Fruit fly (Drosophila melanogaster): ENCODE results near the gene CG32052.

The CG32052 gene

dm6 chr3L:9854583-9855519, 68.0 kb downstream of the CG32052 start, which contains the start of gene RasGAP1:
Gene RasGAP1 (minus strand): TSS chr3L:9855285.
- TF ChIP-seq CG7101 (tag; optimal IDR thresholded peaks at IDR 0.05) (no peak), cic (GFP tag; optimal IDR thresholded peaks at IDR 0.05) (peak; percentile 46), pad (GFP tag; optimal IDR thresholded peaks at IDR 0.05) (peak; percentile 39), cnc (optimal IDR thresholded peaks at IDR 0.05) (no peak), bab1 (GFP tag; optimal IDR thresholded peaks at IDR 0.05) (peak; percentile 43), CG11617 (GFP tag; optimal IDR thresholded peaks at IDR 0.05) (peak; percentile 19), toe (GFP tag; optimal IDR thresholded peaks at IDR 0.05) (no peak), tj (GFP tag; optimal IDR thresholded peaks at IDR 0.05) (peak; percentile 5), Clk (GFP tag; optimal IDR thresholded peaks at IDR 0.05) (no peak), CG33017 (tag; optimal IDR thresholded peaks at IDR 0.05) (peak; percentile 27), ovo (GFP tag; optimal IDR thresholded peaks at IDR 0.05) (no peak), Crg-1 (GFP tag; optimal IDR thresholded peaks at IDR 0.05) (peak; percentile 3), CG5204 (GFP tag; optimal IDR thresholded peaks at IDR 0.05) (no peak), CG14711 (tag; optimal IDR thresholded peaks at IDR 0.05) (no peak), Hr96 (GFP tag; optimal IDR thresholded peaks at IDR 0.05) (no peak), Mnt (GFP tag; optimal IDR thresholded peaks at IDR 0.05) (peak; percentile 36), kay (GFP tag; ENCODE audit: borderline replicate concordance) (peak; percentile 80), CG1620 (GFP tag; optimal IDR thresholded peaks at IDR 0.05) (no peak), CG12768 (GFP tag; optimal IDR thresholded peaks at IDR 0.05) (no peak), CG7045 (GFP tag; optimal IDR thresholded peaks at IDR 0.05) (no peak)

DNA sequence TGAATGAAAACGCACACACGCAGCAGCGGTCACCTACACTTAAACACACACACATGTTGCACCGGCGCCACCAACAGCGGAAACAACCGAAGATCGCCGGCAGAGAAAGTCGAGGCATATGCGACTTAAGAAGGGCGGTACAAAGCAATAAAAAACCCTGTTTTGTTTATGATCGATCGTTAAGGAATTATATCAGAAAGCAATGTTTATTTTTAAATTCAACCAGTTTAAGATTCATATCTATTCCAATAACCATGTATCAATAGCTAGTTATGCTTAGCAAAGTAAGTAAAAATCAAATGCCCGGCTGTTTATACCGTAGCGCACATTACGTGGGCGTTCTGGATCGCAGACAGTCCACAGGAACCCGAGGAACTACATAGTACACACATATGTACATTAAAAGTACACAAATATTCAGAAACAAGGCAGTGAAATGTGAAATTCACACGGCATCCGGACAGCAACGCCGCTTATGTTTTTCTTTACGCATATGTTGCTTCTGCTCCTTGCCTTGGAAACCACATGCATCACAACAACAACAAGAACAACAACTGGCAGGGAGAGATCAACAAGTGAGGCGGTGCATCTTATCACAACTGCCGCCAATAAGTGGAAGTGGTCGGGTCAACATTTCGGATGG, 69.1 kb downstream of the CG32052 start:
- no peak for TF ChIP-seq cnc (optimal IDR thresholded peaks at IDR 0.05)
- no peak for TF ChIP-seq kay (GFP tag; ENCODE audit: borderline replicate concordance)
- peak; percentile 40 for TF ChIP-seq CG11617 (GFP tag; optimal IDR thresholded peaks at IDR 0.05)
- peak; percentile 26 for TF ChIP-seq toe (GFP tag; optimal IDR thresholded peaks at IDR 0.05)
- TF ChIP-seq bab1 (GFP tag; optimal IDR thresholded peaks at IDR 0.05) = peak; percentile 84
- peak; percentile 30 for TF ChIP-seq cic (GFP tag; optimal IDR thresholded peaks at IDR 0.05)
- TF ChIP-seq CG14711 (tag; optimal IDR thresholded peaks at IDR 0.05) = peak; percentile 69
- peak; percentile 60 for TF ChIP-seq CG12768 (GFP tag; optimal IDR thresholded peaks at IDR 0.05)
- peak; percentile 26 for TF ChIP-seq Mnt (GFP tag; optimal IDR thresholded peaks at IDR 0.05)
- no peak for TF ChIP-seq ovo (GFP tag; optimal IDR thresholded peaks at IDR 0.05)
- peak; percentile 82 for TF ChIP-seq CG7101 (tag; optimal IDR thresholded peaks at IDR 0.05)
- peak; percentile 66 for TF ChIP-seq CG7045 (GFP tag; optimal IDR thresholded peaks at IDR 0.05)
- TF ChIP-seq CG5204 (GFP tag; optimal IDR thresholded peaks at IDR 0.05) = no peak
- TF ChIP-seq tj (GFP tag; optimal IDR thresholded peaks at IDR 0.05) = peak; percentile 38
- TF ChIP-seq Hr96 (GFP tag; optimal IDR thresholded peaks at IDR 0.05) = peak; percentile 80
- TF ChIP-seq pad (GFP tag; optimal IDR thresholded peaks at IDR 0.05) = peak; percentile 46
- TF ChIP-seq Crg-1 (GFP tag; optimal IDR thresholded peaks at IDR 0.05) = peak; percentile 41
- TF ChIP-seq CG1620 (GFP tag; optimal IDR thresholded peaks at IDR 0.05) = peak; percentile 28
- TF ChIP-seq CG33017 (tag; optimal IDR thresholded peaks at IDR 0.05) = peak; percentile 72
- TF ChIP-seq Clk (GFP tag; optimal IDR thresholded peaks at IDR 0.05) = peak; percentile 46

DNA sequence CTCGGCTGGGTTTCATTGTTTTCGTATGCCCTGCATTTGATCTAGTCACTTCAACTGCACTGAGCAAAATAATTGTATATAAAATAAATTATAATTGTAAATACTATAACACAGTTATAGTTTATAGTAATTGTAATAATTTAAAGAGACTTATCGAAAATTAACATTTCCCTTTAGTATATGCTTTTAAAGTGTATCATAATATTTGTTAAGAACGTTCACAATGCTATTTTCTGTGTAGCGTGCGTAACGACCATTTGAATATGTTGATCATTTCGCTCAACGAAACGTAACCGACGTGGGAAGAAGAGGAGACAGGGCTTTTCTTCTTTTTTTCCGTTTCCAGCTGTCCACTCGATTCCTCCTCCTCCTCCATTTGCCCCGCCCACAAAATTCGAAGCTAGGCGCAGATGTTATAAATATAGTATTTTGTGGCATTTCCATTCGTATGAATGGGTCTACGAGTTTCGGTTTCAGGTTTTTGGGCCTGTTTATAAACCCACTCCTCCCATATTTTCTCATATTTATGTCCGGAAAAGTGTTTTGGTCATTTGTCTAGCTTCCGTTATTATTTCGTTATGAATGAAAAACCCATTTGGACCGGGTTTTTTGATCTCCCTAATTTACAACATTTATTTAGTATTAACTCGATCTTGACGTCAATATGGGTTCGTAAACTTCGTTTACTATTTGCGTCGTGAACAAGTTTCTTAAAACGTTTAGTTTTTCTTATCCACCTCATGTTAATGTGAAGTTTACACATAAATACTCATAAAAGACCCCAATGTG, 69.8 kb downstream of the CG32052 start:
- TF ChIP-seq CG33017 (tag; optimal IDR thresholded peaks at IDR 0.05) = no peak
- no peak for TF ChIP-seq ovo (GFP tag; optimal IDR thresholded peaks at IDR 0.05)
- peak; percentile 64 for TF ChIP-seq bab1 (GFP tag; optimal IDR thresholded peaks at IDR 0.05)
- no peak for TF ChIP-seq CG7045 (GFP tag; optimal IDR thresholded peaks at IDR 0.05)
- TF ChIP-seq CG7101 (tag; optimal IDR thresholded peaks at IDR 0.05) = peak; percentile 36
- TF ChIP-seq Mnt (GFP tag; optimal IDR thresholded peaks at IDR 0.05) = no peak
- no peak for TF ChIP-seq CG1620 (GFP tag; optimal IDR thresholded peaks at IDR 0.05)
- TF ChIP-seq tj (GFP tag; optimal IDR thresholded peaks at IDR 0.05) = no peak
- TF ChIP-seq CG11617 (GFP tag; optimal IDR thresholded peaks at IDR 0.05) = no peak
- TF ChIP-seq kay (GFP tag; ENCODE audit: borderline replicate concordance) = no peak
- TF ChIP-seq Clk (GFP tag; optimal IDR thresholded peaks at IDR 0.05) = no peak
- TF ChIP-seq CG12768 (GFP tag; optimal IDR thresholded peaks at IDR 0.05) = no peak
- TF ChIP-seq CG14711 (tag; optimal IDR thresholded peaks at IDR 0.05) = peak; percentile 30
- TF ChIP-seq Hr96 (GFP tag; optimal IDR thresholded peaks at IDR 0.05) = no peak
- no peak for TF ChIP-seq toe (GFP tag; optimal IDR thresholded peaks at IDR 0.05)
- no peak for TF ChIP-seq cic (GFP tag; optimal IDR thresholded peaks at IDR 0.05)
- no peak for TF ChIP-seq Crg-1 (GFP tag; optimal IDR thresholded peaks at IDR 0.05)
